Worm (Caenorhabditis elegans): Measurements from ENCODE around the gene srh-48.

srh-48 gene

ce11 chrII:9343955-9344354 lies 35.9 kb upstream of the srh-48 start:
- no peak for TF ChIP-seq ceh-48 (tag; optimal IDR thresholded peaks at IDR 0.05)
- no peak for TF ChIP-seq mec-3 (tag; optimal IDR thresholded peaks at IDR 0.05; ENCODE audit: borderline replicate concordance)
- TF ChIP-seq tbx-7 (tag; optimal IDR thresholded peaks at IDR 0.05) = no peak
- TF ChIP-seq unc-42 (tag; optimal IDR thresholded peaks at IDR 0.05) = no peak
- no peak for TF ChIP-seq ceh-34 (tag; optimal IDR thresholded peaks at IDR 0.05)
- no peak for TF ChIP-seq pat-9 (tag; optimal IDR thresholded peaks at IDR 0.05)
- TF ChIP-seq T23F11.4 (GFP tag; optimal IDR thresholded peaks at IDR 0.05) = no peak
- no peak for TF ChIP-seq nhr-232 (tag; optimal IDR thresholded peaks at IDR 0.05)
- TF ChIP-seq tbx-2 (tag; optimal IDR thresholded peaks at IDR 0.05) = no peak
- no peak for TF ChIP-seq C08G9.2 (tag; optimal IDR thresholded peaks at IDR 0.05)
- no peak for TF ChIP-seq unc-55 (GFP tag; optimal IDR thresholded peaks at IDR 0.05)
- TF ChIP-seq hlh-6 (tag; optimal IDR thresholded peaks at IDR 0.05) = no peak
- TF ChIP-seq ref-2 (tag; optimal IDR thresholded peaks at IDR 0.05) = no peak
- TF ChIP-seq unc-86 (tag; optimal IDR thresholded peaks at IDR 0.05) = no peak
- TF ChIP-seq sdc-2 (tag; optimal IDR thresholded peaks at IDR 0.05) = no peak
- TF ChIP-seq dmd-4 (tag; optimal IDR thresholded peaks at IDR 0.05; ENCODE audit: borderline replicate concordance) = no peak
- no peak for TF ChIP-seq gmeb-2 (tag; optimal IDR thresholded peaks at IDR 0.05)
- no peak for TF ChIP-seq lin-11 (tag; optimal IDR thresholded peaks at IDR 0.05)

ce11 chrII:9345116-9345515 lies 34.8 kb upstream of the srh-48 start:
- TF ChIP-seq ceh-19 (GFP tag; optimal IDR thresholded peaks at IDR 0.05) = no peak
- no peak for TF ChIP-seq K02D7.2 (tag; optimal IDR thresholded peaks at IDR 0.05)
- TF ChIP-seq T23F11.4 (GFP tag; optimal IDR thresholded peaks at IDR 0.05) = no peak
- no peak for TF ChIP-seq unc-55 (GFP tag; optimal IDR thresholded peaks at IDR 0.05)
- TF ChIP-seq fkh-6 (tag; optimal IDR thresholded peaks at IDR 0.05) = no peak
- TF ChIP-seq sox-2 (GFP tag; IDR thresholded peaks at IDR 0.05) = no peak
- no peak for TF ChIP-seq ahr-1 (tag; optimal IDR thresholded peaks at IDR 0.05)
- TF ChIP-seq tbx-7 (tag; optimal IDR thresholded peaks at IDR 0.05) = no peak

DNA sequence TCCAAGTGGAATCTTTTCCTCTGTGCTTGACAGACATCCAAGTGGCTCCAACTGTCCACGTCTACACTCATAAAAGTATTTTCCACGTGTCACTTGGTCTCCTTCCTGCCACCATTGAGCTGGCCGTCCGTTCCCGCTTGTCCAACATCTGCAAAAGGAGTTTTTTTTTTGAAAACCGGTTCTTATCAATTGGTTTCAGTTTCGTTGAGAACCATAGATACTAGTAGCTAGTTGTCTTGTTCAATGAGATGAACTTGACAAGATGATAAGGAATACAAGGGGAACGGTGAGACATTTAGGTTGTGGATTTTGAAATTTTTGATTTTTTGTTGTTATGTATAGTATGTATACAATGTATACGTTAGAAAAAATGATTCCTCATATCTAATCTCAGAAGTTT lies 34.1 kb upstream of the srh-48 start:
- TF ChIP-seq pqm-1 (tag; optimal IDR thresholded peaks at IDR 0.05) = no peak
- TF ChIP-seq sox-4 (tag; optimal IDR thresholded peaks at IDR 0.05) = no peak
- no peak for TF ChIP-seq pax-1 (tag; optimal IDR thresholded peaks at IDR 0.05)

DNA sequence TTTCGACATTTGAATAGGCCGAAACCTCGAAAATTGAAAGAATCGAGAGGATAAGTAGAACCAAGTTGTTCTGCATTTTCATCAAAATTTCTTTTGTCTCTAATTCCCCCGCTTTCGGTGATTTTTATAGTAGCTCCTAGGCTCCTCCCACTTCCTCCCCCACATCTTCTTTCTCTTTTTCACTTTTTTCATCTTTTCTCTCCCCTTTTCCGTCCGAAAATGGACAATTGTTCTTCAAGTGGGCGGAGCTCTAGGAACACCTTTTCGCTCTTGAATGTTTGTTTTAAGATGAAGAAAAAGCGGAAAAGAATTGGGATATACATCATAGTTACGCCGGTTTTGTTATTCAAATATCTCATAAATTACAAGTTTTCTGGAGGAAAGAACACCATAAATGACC lies 33.4 kb upstream of the srh-48 start, which contains the start of gene F42A8.1:
Gene F42A8.1 (minus strand): TSS at position 101 of the 400 bp plus-strand sequence.
- TF ChIP-seq hlh-8 (tag; optimal IDR thresholded peaks at IDR 0.05) = no peak
- TF ChIP-seq npax-4 (tag; optimal IDR thresholded peaks at IDR 0.05) = no peak
- TF ChIP-seq eyg-1 (tag; optimal IDR thresholded peaks at IDR 0.05) = no peak
- TF ChIP-seq pros-1 (tag; optimal IDR thresholded peaks at IDR 0.05) = no peak
- no peak for TF ChIP-seq ceh-31 (tag; optimal IDR thresholded peaks at IDR 0.05)
- TF ChIP-seq ceh-34 (tag; optimal IDR thresholded peaks at IDR 0.05) = no peak
- TF ChIP-seq fkh-10 (GFP tag; optimal IDR thresholded peaks at IDR 0.05) = no peak
- no peak for TF ChIP-seq unc-3 (GFP tag; conservative IDR thresholded peaks at IDR 0.05)
- no peak for TF ChIP-seq unc-3 (tag; optimal IDR thresholded peaks at IDR 0.05)

DNA sequence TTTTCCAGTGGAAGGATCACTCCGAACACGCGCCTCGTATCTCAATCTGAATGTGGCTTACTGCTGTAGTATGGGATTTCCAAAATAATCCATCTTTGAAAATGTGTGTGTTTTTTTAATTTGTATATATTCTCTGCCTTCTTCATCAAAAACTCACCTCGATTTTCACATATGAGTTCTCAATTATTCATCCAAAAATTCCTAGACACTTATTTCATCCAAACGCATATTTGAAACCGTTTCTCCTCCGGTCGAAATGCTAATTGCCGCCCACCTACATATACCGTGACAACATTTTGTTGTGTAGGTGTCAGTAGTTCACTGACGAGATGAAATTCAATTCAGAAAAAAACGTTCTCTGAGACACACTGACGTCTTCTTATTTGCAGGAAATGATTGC lies 32.5 kb upstream of the srh-48 start:
- TF ChIP-seq tbx-7 (tag; optimal IDR thresholded peaks at IDR 0.05) (no peak), C38D4.7 (GFP tag; optimal IDR thresholded peaks at IDR 0.05) (no peak), elt-4 (tag; optimal IDR thresholded peaks at IDR 0.05) (no peak), fkh-10 (GFP tag; optimal IDR thresholded peaks at IDR 0.05) (no peak), hlh-8 (tag; optimal IDR thresholded peaks at IDR 0.05) (no peak), che-1 (tag; optimal IDR thresholded peaks at IDR 0.05) (no peak), hlh-30 (tag; optimal IDR thresholded peaks at IDR 0.05; ENCODE audit: insufficient read depth) (no peak), T23F11.4 (GFP tag; optimal IDR thresholded peaks at IDR 0.05) (no peak), K09A11.1 (tag; optimal IDR thresholded peaks at IDR 0.05; ENCODE audit: insufficient read depth) (no peak), sox-2 (GFP tag; IDR thresholded peaks at IDR 0.05) (no peak), unc-42 (tag; optimal IDR thresholded peaks at IDR 0.05) (no peak), ets-4 (tag; optimal IDR thresholded peaks at IDR 0.05) (no peak), ahr-1 (tag; optimal IDR thresholded peaks at IDR 0.05) (no peak), dmd-4 (tag; optimal IDR thresholded peaks at IDR 0.05; ENCODE audit: borderline replicate concordance) (no peak), ceh-34 (tag; optimal IDR thresholded peaks at IDR 0.05) (no peak), ttx-3 (tag; optimal IDR thresholded peaks at IDR 0.05) (no peak), unc-86 (tag; optimal IDR thresholded peaks at IDR 0.05) (no peak), unc-3 (GFP tag; conservative IDR thresholded peaks at IDR 0.05) (no peak), unc-3 (tag; optimal IDR thresholded peaks at IDR 0.05) (no peak), hlh-15 (tag; optimal IDR thresholded peaks at IDR 0.05) (no peak), sox-4 (tag; optimal IDR thresholded peaks at IDR 0.05) (no peak)

All from whole organism, late embryonic.